5 fruit fly cellular contexts compared by ENCODE assay signal in the genomic region with DNA sequence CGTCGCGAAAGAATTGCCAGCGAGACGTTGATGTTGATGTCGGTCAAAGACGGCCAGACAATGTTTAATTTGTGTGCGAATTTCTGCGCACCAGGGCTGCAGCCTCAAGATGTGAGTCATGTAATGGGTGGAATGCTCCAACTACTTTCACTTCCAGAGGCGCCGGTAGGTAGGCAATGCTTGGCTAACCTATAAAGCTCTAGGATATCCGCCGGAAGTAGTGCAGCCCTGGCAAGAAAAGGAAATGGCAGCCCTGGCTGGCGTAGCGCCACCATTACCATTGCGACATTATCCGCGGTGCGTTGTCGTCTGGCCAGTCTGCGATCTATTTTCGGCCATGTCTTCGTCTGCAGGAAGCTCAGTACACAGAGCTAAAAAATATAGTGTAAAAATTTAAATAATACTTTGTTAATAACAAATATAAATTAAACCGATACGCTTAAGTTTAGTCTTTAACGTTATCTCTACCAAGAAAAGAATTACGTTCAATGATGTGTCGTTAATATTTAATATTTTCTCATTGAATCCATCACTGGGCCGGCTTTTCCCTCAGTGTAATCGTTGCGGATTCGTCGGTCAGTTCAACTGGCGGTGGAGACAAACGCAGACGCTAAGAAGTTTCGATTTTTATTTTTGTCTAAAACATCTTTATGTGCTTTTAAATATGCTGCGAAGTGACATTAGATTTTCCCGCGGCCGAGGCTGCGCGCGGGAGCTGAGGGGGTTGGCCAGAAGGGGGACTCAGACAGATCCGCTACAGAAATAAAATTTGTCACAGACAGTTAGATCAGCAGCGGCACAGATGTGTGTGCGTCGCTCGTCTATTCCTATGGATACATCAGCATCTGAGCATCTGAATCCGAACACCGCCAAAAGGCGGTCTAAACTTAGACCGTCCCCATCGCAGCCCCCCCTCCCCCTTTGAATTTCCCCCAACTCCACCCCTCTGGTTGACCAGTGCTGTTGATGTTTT.
TF ChIP-seq lines count a peak whose summit lies in the region.

No protein-coding gene starts in this region.

- no peak for TF ChIP-seq CTCF in whole organism, embryonic (GFP tag; optimal IDR thresholded peaks at IDR 0.05; lab: Kevin White, UChicago)

TF ChIP-seq in whole organism, adult, 20 proteins besides CTCF, POLR2A, EP300 and RAD21:
- peak; percentile 2 for TF ChIP-seq bab1 (GFP tag; optimal IDR thresholded peaks at IDR 0.05; lab: Kevin White, UChicago)
- TF ChIP-seq Clk (GFP tag; optimal IDR thresholded peaks at IDR 0.05; lab: Kevin White, UChicago) = no peak

TF ChIP-seq in whole organism, embryonic, 481 proteins besides CTCF, POLR2A, EP300 and RAD21 (continues in another document):
- TF ChIP-seq maf-S (GFP tag; optimal IDR thresholded peaks at IDR 0.05; lab: Kevin White, UChicago) = peak; percentile 53
- TF ChIP-seq pum (GFP tag; optimal IDR thresholded peaks at IDR 0.05; lab: Kevin White, UChicago) = peak; percentile 42
- TF ChIP-seq Dll (GFP tag; IDR thresholded peaks at IDR 0.05; lab: Robert Waterston, UW; ENCODE audit: partially characterized antibody) = no peak
- peak; percentile 32 for TF ChIP-seq CG15696 (tag; optimal IDR thresholded peaks at IDR 0.05; lab: Kevin White, UChicago)
- TF ChIP-seq CG17568 (GFP tag; optimal IDR thresholded peaks at IDR 0.05; lab: Kevin White, UChicago) = peak; percentile 54
- TF ChIP-seq Nf-YC (tag; optimal IDR thresholded peaks at IDR 0.05; lab: Kevin White, UChicago) = peak; percentile 70
- no peak for TF ChIP-seq cg (GFP tag; optimal IDR thresholded peaks at IDR 0.05; lab: Kevin White, UChicago)
- peak; percentile 69 for TF ChIP-seq CG31224 (GFP tag; IDR thresholded peaks at IDR 0.05; lab: Robert Waterston, UW)
- TF ChIP-seq ham (GFP tag; IDR thresholded peaks at IDR 0.05; lab: Robert Waterston, UW) = peak; percentile 51; the same call in 1 of the 2 replicates
- no peak for TF ChIP-seq fru (optimal IDR thresholded peaks at IDR 0.05; lab: Kevin White, UChicago)
- peak; percentile 68 for TF ChIP-seq CG6765 (GFP tag; optimal IDR thresholded peaks at IDR 0.05; lab: Kevin White, UChicago)
- peak; percentile 47; the same call in 1 of the 3 replicates for TF ChIP-seq CG7357 (GFP tag; IDR thresholded peaks at IDR 0.05; lab: Robert Waterston, UW)
- peak; percentile 60; the same call in 1 of the 2 replicates for TF ChIP-seq esg (GFP tag; conservative IDR thresholded peaks at IDR 0.05; lab: Robert Waterston, UW)
- TF ChIP-seq inv (GFP tag; IDR thresholded peaks at IDR 0.05; lab: Robert Waterston, UW; ENCODE audit: partially characterized antibody) = no peak
- no peak for TF ChIP-seq CG9876 (GFP tag; optimal IDR thresholded peaks at IDR 0.05; lab: Kevin White, UChicago)
- peak; percentile 47; the same call in 1 of the 2 replicates for TF ChIP-seq sens-2 (GFP tag; IDR thresholded peaks at IDR 0.05; lab: Robert Waterston, UW)
- TF ChIP-seq CG8281 (tag; optimal IDR thresholded peaks at IDR 0.05; lab: Kevin White, UChicago) = peak; percentile 36
- TF ChIP-seq CG4424 (GFP tag; optimal IDR thresholded peaks at IDR 0.05; lab: Kevin White, UChicago) = peak; percentile 63

TF ChIP-seq in whole organism, prepupa, 60 proteins besides CTCF, POLR2A, EP300 and RAD21 (continues in another document):
- TF ChIP-seq OdsH (GFP tag; optimal IDR thresholded peaks at IDR 0.05; lab: Kevin White, UChicago) = peak; percentile 76
- TF ChIP-seq topi (GFP tag; optimal IDR thresholded peaks at IDR 0.05; lab: Kevin White, UChicago) = peak; percentile 48
- TF ChIP-seq dac (GFP tag; optimal IDR thresholded peaks at IDR 0.05; lab: Kevin White, UChicago) = peak; percentile 83
- peak; percentile 41 for TF ChIP-seq dsx (GFP tag; optimal IDR thresholded peaks at IDR 0.05; lab: Kevin White, UChicago; ENCODE audit: poor library complexity, severe bottlenecking)
- peak; percentile 25 for TF ChIP-seq fkh (GFP tag; optimal IDR thresholded peaks at IDR 0.05; lab: Kevin White, UChicago)
- TF ChIP-seq Eip93F (GFP tag; optimal IDR thresholded peaks at IDR 0.05; lab: Kevin White, UChicago) = no peak
- peak; percentile 80 for TF ChIP-seq CG3919 (GFP tag; optimal IDR thresholded peaks at IDR 0.05; lab: Kevin White, UChicago)
- TF ChIP-seq Hr4 (GFP tag; optimal IDR thresholded peaks at IDR 0.05; lab: Kevin White, UChicago) = peak; percentile 87
- TF ChIP-seq Blimp-1 (GFP tag; optimal IDR thresholded peaks at IDR 0.05; lab: Kevin White, UChicago) = peak; percentile 71
- peak; percentile 63 for TF ChIP-seq CG6808 (GFP tag; optimal IDR thresholded peaks at IDR 0.05; lab: Kevin White, UChicago)
- TF ChIP-seq CG34406 (GFP tag; optimal IDR thresholded peaks at IDR 0.05; lab: Kevin White, UChicago) = peak; percentile 38
- TF ChIP-seq Hr39 (GFP tag; optimal IDR thresholded peaks at IDR 0.05; lab: Kevin White, UChicago) = peak; percentile 62
- TF ChIP-seq achi (GFP tag; optimal IDR thresholded peaks at IDR 0.05; lab: Kevin White, UChicago) = peak; percentile 73
- TF ChIP-seq CG6792 (GFP tag; optimal IDR thresholded peaks at IDR 0.05; lab: Kevin White, UChicago) = peak; percentile 47
- TF ChIP-seq ss (GFP tag; optimal IDR thresholded peaks at IDR 0.05; lab: Kevin White, UChicago) = peak; percentile 44 to 64
- TF ChIP-seq Lpt (GFP tag; optimal IDR thresholded peaks at IDR 0.05; lab: Kevin White, UChicago) = peak; percentile 72
- peak; percentile 39 to 52 for TF ChIP-seq salr (GFP tag; optimal IDR thresholded peaks at IDR 0.05; lab: Kevin White, UChicago)
- peak; percentile 51 for TF ChIP-seq cyc (GFP tag; optimal IDR thresholded peaks at IDR 0.05; lab: Kevin White, UChicago)
- peak; percentile 39 for TF ChIP-seq CG1621 (tag; optimal IDR thresholded peaks at IDR 0.05; lab: Kevin White, UChicago)

TF ChIP-seq in whole organism, pupa, 21 proteins besides CTCF, POLR2A, EP300 and RAD21:
- TF ChIP-seq Pif1A (GFP tag; optimal IDR thresholded peaks at IDR 0.05; lab: Kevin White, UChicago) (peak; percentile 70), CG14655 (GFP tag; optimal IDR thresholded peaks at IDR 0.05; lab: Kevin White, UChicago) (peak; percentile 87), CG10348 (GFP tag; IDR thresholded peaks at IDR 0.05; lab: Robert Waterston, UW) (peak; percentile 68), CG4496 (GFP tag; IDR thresholded peaks at IDR 0.05; lab: Robert Waterston, UW) (peak; percentile 96), Snoo (tag; optimal IDR thresholded peaks at IDR 0.05; lab: Kevin White, UChicago) (peak; percentile 63), gl (tag; optimal IDR thresholded peaks at IDR 0.05; lab: Kevin White, UChicago) (peak; percentile 33), CG8159 (tag; optimal IDR thresholded peaks at IDR 0.05; lab: Kevin White, UChicago) (peak; percentile 28), CG32121 (GFP tag; IDR thresholded peaks at IDR 0.05; lab: Robert Waterston, UW) (peak; percentile 96), CG9948 (tag; optimal IDR thresholded peaks at IDR 0.05; lab: Kevin White, UChicago) (no peak), fd96Ca (GFP tag; IDR thresholded peaks at IDR 0.05; lab: Robert Waterston, UW) (peak; percentile 94), EcR (GFP tag; optimal IDR thresholded peaks at IDR 0.05; lab: Kevin White, UChicago) (no peak), CG13204 (GFP tag; optimal IDR thresholded peaks at IDR 0.05; lab: Kevin White, UChicago) (peak; percentile 40), CG12605 (GFP tag; IDR thresholded peaks at IDR 0.05; lab: Robert Waterston, UW) (peak; percentile 81), CG8301 (tag; optimal IDR thresholded peaks at IDR 0.05; lab: Kevin White, UChicago) (peak; percentile 84), CG15710 (tag; optimal IDR thresholded peaks at IDR 0.05; lab: Kevin White, UChicago) (peak; percentile 42), Pif1B (GFP tag; optimal IDR thresholded peaks at IDR 0.05; lab: Kevin White, UChicago) (peak; percentile 56), D1 (tag; optimal IDR thresholded peaks at IDR 0.05; lab: Kevin White, UChicago) (no peak), CG34367 (tag; optimal IDR thresholded peaks at IDR 0.05; lab: Kevin White, UChicago) (peak; percentile 19), rn (GFP tag; IDR thresholded peaks at IDR 0.05; lab: Robert Waterston, UW) (peak; percentile 69), CG17806 (tag; optimal IDR thresholded peaks at IDR 0.05; lab: Kevin White, UChicago) (no peak), Ets98B (GFP tag; IDR thresholded peaks at IDR 0.05; lab: Robert Waterston, UW) (peak; percentile 93)

TF ChIP-seq in whole organism, wandering third instar larva, 38 proteins besides CTCF, POLR2A, EP300 and RAD21 (continues in another document):
- TF ChIP-seq Hr78 (GFP tag; optimal IDR thresholded peaks at IDR 0.05; lab: Kevin White, UChicago) = no peak
- no peak for TF ChIP-seq CrebA (GFP tag; optimal IDR thresholded peaks at IDR 0.05; lab: Kevin White, UChicago; ENCODE audit: borderline replicate concordance)
- no peak for TF ChIP-seq Dif (GFP tag; optimal IDR thresholded peaks at IDR 0.05; lab: Kevin White, UChicago; ENCODE audit: partially characterized antibody)
- TF ChIP-seq rgr (GFP tag; optimal IDR thresholded peaks at IDR 0.05; lab: Kevin White, UChicago) = peak; percentile 46
- no peak for TF ChIP-seq usp (GFP tag; optimal IDR thresholded peaks at IDR 0.05; lab: Kevin White, UChicago)
- no peak for TF ChIP-seq dsf (GFP tag; optimal IDR thresholded peaks at IDR 0.05; lab: Kevin White, UChicago; ENCODE audit: borderline replicate concordance)
- TF ChIP-seq Hr83 (GFP tag; optimal IDR thresholded peaks at IDR 0.05; lab: Kevin White, UChicago; ENCODE audit: poor library complexity, severe bottlenecking) = no peak
- no peak for TF ChIP-seq GATAd (GFP tag; optimal IDR thresholded peaks at IDR 0.05; lab: Kevin White, UChicago)
- TF ChIP-seq Vsx2 (GFP tag; optimal IDR thresholded peaks at IDR 0.05; lab: Kevin White, UChicago; ENCODE audit: partially characterized antibody) = no peak
- no peak for TF ChIP-seq sage (GFP tag; optimal IDR thresholded peaks at IDR 0.05; lab: Kevin White, UChicago)
- TF ChIP-seq OdsH (GFP tag; optimal IDR thresholded peaks at IDR 0.05; lab: Kevin White, UChicago) = no peak
- TF ChIP-seq lola (GFP tag; optimal IDR thresholded peaks at IDR 0.05; lab: Kevin White, UChicago) = no peak
- TF ChIP-seq foxo (GFP tag; optimal IDR thresholded peaks at IDR 0.05; lab: Kevin White, UChicago) = peak in 1 of 2 experiments; percentile 53
- TF ChIP-seq psq (GFP tag; optimal IDR thresholded peaks at IDR 0.05; lab: Kevin White, UChicago) = peak; percentile 37
- TF ChIP-seq fru (GFP tag; optimal IDR thresholded peaks at IDR 0.05; lab: Kevin White, UChicago) = peak; percentile 58
- TF ChIP-seq ey (GFP tag; optimal IDR thresholded peaks at IDR 0.05; lab: Kevin White, UChicago) = peak; percentile 19
- TF ChIP-seq Mio (GFP tag; optimal IDR thresholded peaks at IDR 0.05; lab: Kevin White, UChicago) = no peak
- TF ChIP-seq brk (GFP tag; optimal IDR thresholded peaks at IDR 0.05; lab: Kevin White, UChicago) = no peak
- TF ChIP-seq HLH106 (tag; optimal IDR thresholded peaks at IDR 0.05; lab: Kevin White, UChicago) = peak; percentile 71
- TF ChIP-seq Hnf4 (GFP tag; optimal IDR thresholded peaks at IDR 0.05; lab: Kevin White, UChicago) = no peak
- no peak for TF ChIP-seq dl (GFP tag; optimal IDR thresholded peaks at IDR 0.05; lab: Kevin White, UChicago; ENCODE audit: insufficient read depth in 1 of 2, partially characterized antibody in 2 of 2)
- TF ChIP-seq Myc (optimal IDR thresholded peaks at IDR 0.05; lab: Kevin White, UChicago) = no peak
